Worm (Caenorhabditis elegans): ENCODE data around the gene rdy-2.

The rdy-2 gene

DNA sequence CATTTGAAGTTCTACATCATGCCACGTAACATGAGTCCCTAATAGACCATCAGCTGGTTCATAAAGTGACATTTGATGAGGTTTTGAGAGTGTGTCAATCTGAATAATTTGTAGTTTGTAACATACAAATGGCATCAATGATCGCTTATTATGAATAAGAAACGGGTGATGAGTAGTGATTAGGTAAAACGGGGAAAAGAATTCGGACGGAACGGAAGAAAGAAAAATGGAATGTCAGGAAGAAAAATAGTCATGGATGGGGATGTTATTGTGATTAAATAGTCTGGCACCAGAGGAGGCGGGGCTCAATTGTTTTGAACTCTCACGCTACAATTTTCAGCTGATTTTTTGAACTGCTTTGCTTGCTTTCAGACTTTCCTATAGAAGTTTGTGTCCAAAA is 33.4 kb upstream of the rdy-2 start, which contains the start of gene H37A05.2:
Gene H37A05.2 (minus strand): TSS at position 101 of the 400 bp plus-strand sequence.
- TF ChIP-seq D1046.2 (GFP tag; IDR thresholded peaks at IDR 0.05) (no peak), pha-4 (GFP tag; IDR thresholded peaks at IDR 0.05) (no peak), pha-4 (tag; optimal IDR thresholded peaks at IDR 0.05) (no peak), hif-1 (tag; optimal IDR thresholded peaks at IDR 0.05) (no peak), mxl-2 (GFP tag; conservative IDR thresholded peaks at IDR 0.05) (no peak), egl-43 (GFP tag; IDR thresholded peaks at IDR 0.05) (no peak), ceh-28 (tag; optimal IDR thresholded peaks at IDR 0.05) (no peak), ztf-7 (tag; optimal IDR thresholded peaks at IDR 0.05) (no peak), zip-2 (tag; optimal IDR thresholded peaks at IDR 0.05) (no peak), nhr-48 (tag; optimal IDR thresholded peaks at IDR 0.05) (no peak), duxl-1 (tag; optimal IDR thresholded peaks at IDR 0.05; ENCODE audit: poor library complexity) (no peak), unc-39 (tag; optimal IDR thresholded peaks at IDR 0.05) (no peak), Y5F2A.4 (GFP tag; optimal IDR thresholded peaks at IDR 0.05) (no peak)

DNA sequence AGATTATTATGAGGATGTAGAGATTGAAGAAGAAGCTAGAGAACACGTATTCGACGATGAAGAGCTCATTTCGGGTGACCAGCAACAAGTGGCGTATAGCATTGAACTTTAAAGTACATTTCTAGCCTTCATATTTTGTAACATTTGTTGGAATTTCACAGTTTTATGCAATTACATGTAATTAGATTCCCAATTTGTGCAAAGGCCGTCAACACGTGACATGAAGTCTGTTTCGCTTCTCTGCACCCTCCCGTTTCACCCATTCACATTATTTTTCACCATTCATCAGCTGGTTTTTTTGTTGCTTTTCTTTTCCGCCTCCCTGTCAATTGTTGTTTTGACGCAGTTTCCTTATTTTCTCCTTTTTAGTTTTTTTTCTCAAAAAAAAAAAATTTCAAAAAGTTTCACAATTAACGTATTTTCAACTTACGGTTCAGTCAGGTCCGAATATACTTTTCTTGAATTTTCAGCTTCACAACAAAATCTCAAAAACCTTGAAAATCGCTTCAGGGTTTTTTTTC is 26.4 kb upstream of the rdy-2 start, which contains the start of gene sde-2:
Gene sde-2 (plus strand): TSS at position 471 of the 521 bp plus-strand sequence.
- TF ChIP-seq ces-1 (GFP tag; optimal IDR thresholded peaks at IDR 0.05) (peak; percentile 45), hlh-30 (tag; optimal IDR thresholded peaks at IDR 0.05; ENCODE audit: insufficient read depth) (peak; percentile 57), unc-62 (GFP tag; optimal IDR thresholded peaks at IDR 0.05 in 1 of 2) (peak in 1 of 2 experiments; percentile 53), unc-62 (tag; optimal IDR thresholded peaks at IDR 0.05) (no peak), nhr-25 (tag; optimal IDR thresholded peaks at IDR 0.05; ENCODE audit: borderline replicate concordance, insufficient read depth) (no peak), D1046.2 (GFP tag; IDR thresholded peaks at IDR 0.05) (no peak)

DNA sequence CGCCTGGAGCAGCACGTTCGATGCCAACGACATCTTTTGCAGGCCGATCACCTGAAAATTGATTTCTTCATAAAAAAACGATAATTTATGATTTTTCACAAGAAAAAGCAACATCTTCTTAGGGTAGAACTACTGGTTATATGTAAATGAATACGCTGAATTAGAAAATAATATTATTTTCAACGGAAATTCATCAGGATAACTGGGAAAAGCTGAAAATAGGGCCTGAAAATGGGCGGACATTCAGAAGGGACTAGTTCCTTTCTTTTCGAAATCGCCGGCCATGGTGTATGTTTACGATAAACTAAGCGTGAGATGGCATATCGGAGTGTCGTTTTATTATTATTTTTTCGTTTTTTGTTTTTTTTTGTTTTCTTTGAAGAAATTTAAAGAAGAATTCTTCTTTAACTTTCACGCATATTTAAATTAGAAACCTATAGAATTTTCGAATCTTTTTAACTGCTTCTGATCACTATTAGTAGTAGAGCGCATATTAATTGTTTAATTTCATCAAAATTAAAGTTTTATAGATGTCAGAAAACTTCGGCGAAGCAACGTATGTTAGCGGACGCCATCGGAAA is 24.8 kb upstream of the rdy-2 start, which contains the start of the genes nduv-2 and F53F4.12:
Gene nduv-2 (minus strand): TSS at position 51 of the 581 bp plus-strand sequence.
Gene F53F4.12 (plus strand): TSS at position 531 of the 581 bp plus-strand sequence.
- TF ChIP-seq aha-1 (tag) (peak; percentile 61), ZK546.5 (tag; optimal IDR thresholded peaks at IDR 0.05) (no peak), unc-130 (GFP tag; optimal IDR thresholded peaks at IDR 0.05) (peak; percentile 10), hif-1 (tag; optimal IDR thresholded peaks at IDR 0.05) (peak in 1 of 2 experiments; percentile 13), R02D3.7 (tag; optimal IDR thresholded peaks at IDR 0.05) (peak; percentile 39), zfp-2 (tag; optimal IDR thresholded peaks at IDR 0.05) (no peak), Y48G9A.11 (GFP tag; IDR thresholded peaks at IDR 0.05) (peak; percentile 71), snpc-4 (tag; optimal IDR thresholded peaks at IDR 0.05) (no peak), lin-38 (GFP tag; IDR thresholded peaks at IDR 0.05) (0 out of 2 replicates have a peak, but pooled peaks have one; percentile 25), hlh-11 (tag; optimal IDR thresholded peaks at IDR 0.05) (no peak), madf-5 (GFP tag; IDR thresholded peaks at IDR 0.05) (no peak), lin-29 (GFP tag; IDR thresholded peaks at IDR 0.05) (no peak), T20F7.1 (GFP tag; optimal IDR thresholded peaks at IDR 0.05) (peak; percentile 90), nhr-10 (tag; optimal IDR thresholded peaks at IDR 0.05) (no peak), ceh-32 (tag; optimal IDR thresholded peaks at IDR 0.05; ENCODE audit: poor library complexity) (no peak), ceh-62 (tag; optimal IDR thresholded peaks at IDR 0.05) (no peak), Y5F2A.4 (GFP tag; optimal IDR thresholded peaks at IDR 0.05) (no peak), ztf-7 (tag; optimal IDR thresholded peaks at IDR 0.05) (no peak), nhr-111 (GFP tag; optimal IDR thresholded peaks at IDR 0.05) (no peak), mes-2 (tag; optimal IDR thresholded peaks at IDR 0.05; ENCODE audit: poor library complexity, severe bottlenecking) (peak; percentile 72), dpl-1 (GFP tag; optimal IDR thresholded peaks at IDR 0.05) (peak; percentile 3), D1046.2 (GFP tag; IDR thresholded peaks at IDR 0.05) (no peak)
